Worm (Caenorhabditis elegans) whole organism, L1 larva: ENCODE measurements around the gene T12G3.4.
A peak's percentile ranks its signal among the peaks of the same experiment; 100 is the strongest.

Source experiments
- C04F5.9 ChIP-seq: sonication (generic microtip); optimal IDR thresholded peaks from 2 replicates; lab custom pipeline; 2016; ENCODE audit warnings: missing genetic modification characterization, missing compliant biosample characterization
- C34B4.2 ChIP-seq: sonication (generic microtip); optimal IDR thresholded peaks from 2 replicates; lab custom pipeline; 2017; ENCODE audit warnings: mild to moderate bottlenecking, missing genetic modification characterization, missing compliant biosample characterization
- F16B12.6 ChIP-seq: fragments of 150-350 bp; optimal IDR thresholded peaks from 2 replicates; lab custom pipeline; 2014; ENCODE audit warnings: missing biosample characterization, missing genetic modification characterization
- aha-1 ChIP-seq: fragments of 150-350 bp; optimal IDR thresholded peaks from 2 replicates; lab custom pipeline; 2014; ENCODE audit warnings: missing biosample characterization, missing genetic modification characterization
- alr-1 ChIP-seq: fragments of 200-800 bp; sonication (Bioruptor generic); optimal IDR thresholded peaks from 2 replicates; lab custom pipeline; 2018; ENCODE audit warnings: borderline replicate concordance, mild to moderate bottlenecking, missing genetic modification characterization, missing compliant biosample characterization
- blmp-1 ChIP-seq: fragments of 150-350 bp; optimal IDR thresholded peaks from 2 replicates; lab custom pipeline; 2014; ENCODE audit warnings: missing biosample characterization, missing genetic modification characterization
- ceh-8 ChIP-seq: fragments of 200-800 bp; sonication (Bioruptor generic); optimal IDR thresholded peaks from 2 replicates; lab custom pipeline; 2018; ENCODE audit warnings: mild to moderate bottlenecking, missing genetic modification characterization, moderate library complexity, missing compliant biosample characterization
- dpl-1 ChIP-seq, 3 experiments: fragments of 150-350 bp in 2 of 3; sonication (generic microtip) in 1 of 3; optimal IDR thresholded peaks; 2 replicates each; lab custom pipeline; 2014 to 2017; ENCODE audit warnings: missing biosample characterization in 3 of 3, missing genetic modification characterization in 3 of 3, missing genetic modification reagents in 3 of 3
- dsc-1 ChIP-seq: sonication (generic microtip); optimal IDR thresholded peaks from 2 replicates; lab custom pipeline; 2016; ENCODE audit warnings: mild to moderate bottlenecking, missing genetic modification characterization, missing compliant biosample characterization
- efl-1 ChIP-seq, 4 experiments: fragments of 150-350 bp; optimal IDR thresholded peaks in 3 of 4; peaks in 1 of 4; 1 replicate in 1 of 4; 2 replicates in 3 of 4; lab custom pipeline; 2014; ENCODE audit warnings: missing biosample characterization in 2 of 4, missing genetic modification characterization in 2 of 4, missing genetic modification reagents in 2 of 4
- egl-13 ChIP-seq: sonication (generic microtip); optimal IDR thresholded peaks from 2 replicates; lab custom pipeline; 2016; ENCODE audit warnings: missing genotype, missing genetic modification reagents, missing genetic modification characterization, missing compliant biosample characterization
- elt-3 ChIP-seq, 6 experiments: fragments of 150-350 bp in 1 of 6; sonication (generic microtip); optimal IDR thresholded peaks; 2 replicates each; lab custom pipeline; 2017 to 2018; ENCODE audit warnings: missing biosample characterization in 6 of 6, missing genetic modification characterization in 6 of 6, inconsistent platforms in 1 of 6
- fkh-8 ChIP-seq: sonication (generic microtip); optimal IDR thresholded peaks from 2 replicates; lab custom pipeline; 2016; ENCODE audit warnings: mild to moderate bottlenecking, missing genetic modification characterization, missing compliant biosample characterization
- grh-1 ChIP-seq: fragments of 200-800 bp; sonication (Bioruptor generic); IDR thresholded peaks from 2 replicates; pipeline ENCODE4 v1.3.6; 2022; ENCODE audit warnings: missing genetic modification reagents, missing genetic modification characterization, missing compliant biosample characterization
- hlh-17 ChIP-seq: fragments of 200-800 bp; sonication (Bioruptor generic); optimal IDR thresholded peaks from 2 replicates; lab custom pipeline; 2018; ENCODE audit warnings: missing genetic modification characterization, mild to moderate bottlenecking, missing compliant biosample characterization, moderate library complexity, borderline replicate concordance
- hlh-4 ChIP-seq: sonication (generic microtip); optimal IDR thresholded peaks from 2 replicates; lab custom pipeline; 2016; ENCODE audit warnings: mild to moderate bottlenecking, missing genetic modification characterization, missing compliant biosample characterization
- hpl-2 ChIP-seq: fragments of 150-350 bp; optimal IDR thresholded peaks from 2 replicates; lab custom pipeline; 2014; ENCODE audit warnings: missing biosample characterization, missing genetic modification reagents, missing genetic modification characterization
- isw-1 ChIP-seq: fragments of 200-800 bp; sonication (Bioruptor generic); IDR thresholded peaks from 2 replicates; pipeline ENCODE4 v1.3.6; 2022; ENCODE audit warnings: missing genetic modification characterization, missing compliant biosample characterization
- jun-1 ChIP-seq: fragments of 150-350 bp; optimal IDR thresholded peaks from 2 replicates; lab custom pipeline; 2014; ENCODE audit warnings: missing biosample characterization, missing genetic modification reagents, missing genetic modification characterization
- lin-13 ChIP-seq: fragments of 150-350 bp; optimal IDR thresholded peaks from 2 replicates; lab custom pipeline; 2014; ENCODE audit warnings: missing biosample characterization, missing genetic modification reagents, missing genetic modification characterization
- lin-14 ChIP-seq: fragments of 200-800 bp; sonication (Bioruptor generic); optimal IDR thresholded peaks from 2 replicates; lab custom pipeline; 2018; ENCODE audit warnings: mild to moderate bottlenecking, missing genetic modification characterization, moderate library complexity, missing compliant biosample characterization
- lin-35 ChIP-seq, 2 experiments: fragments of 150-350 bp; optimal IDR thresholded peaks; 2 replicates each; lab custom pipeline; 2014; ENCODE audit warnings: missing biosample characterization in 2 of 2, missing genetic modification characterization in 2 of 2, missing genetic modification reagents in 2 of 2
- lin-39 ChIP-seq: fragments of 150-350 bp; optimal IDR thresholded peaks from 2 replicates; lab custom pipeline; 2014; ENCODE audit warnings: missing biosample characterization, missing genetic modification reagents, missing genetic modification characterization
- lsy-2 ChIP-seq, 2 experiments: fragments of 150-350 bp; optimal IDR thresholded peaks; 2 replicates each; lab custom pipeline; 2014; ENCODE audit warnings: missing biosample characterization in 2 of 2, missing genetic modification characterization in 2 of 2
- mab-9 ChIP-seq: fragments of 200-800 bp; sonication (Bioruptor generic); IDR thresholded peaks from 2 replicates; pipeline ENCODE4 v1.3.6; 2022; ENCODE audit warnings: missing genetic modification reagents, missing genetic modification characterization, missing compliant biosample characterization
- mdl-1 ChIP-seq, 2 experiments: fragments of 150-350 bp; optimal IDR thresholded peaks; 2 replicates each; lab custom pipeline; 2014 to 2017; ENCODE audit warnings: missing biosample characterization in 2 of 2, missing genetic modification characterization in 2 of 2, inconsistent platforms in 1 of 2
- mef-2 ChIP-seq: fragments of 150-350 bp; optimal IDR thresholded peaks from 2 replicates; lab custom pipeline; 2014; ENCODE audit warnings: missing biosample characterization, missing genetic modification characterization
- nhr-12 ChIP-seq: sonication (generic microtip); optimal IDR thresholded peaks from 2 replicates; lab custom pipeline; 2017; ENCODE audit warnings: missing biosample characterization, missing genetic modification characterization
- nhr-19 ChIP-seq: fragments of 200-800 bp; sonication (Bioruptor generic); conservative IDR thresholded peaks from 2 replicates; pipeline ENCODE4 v1.3.6; 2022; ENCODE audit warnings: missing genetic modification characterization, missing compliant biosample characterization
- nhr-20 ChIP-seq: sonication (generic microtip); optimal IDR thresholded peaks from 2 replicates; lab custom pipeline; 2016; ENCODE audit warnings: mild to moderate bottlenecking, missing genetic modification characterization, missing compliant biosample characterization
- nhr-71 ChIP-seq: sonication (generic microtip); optimal IDR thresholded peaks from 2 replicates; lab custom pipeline; 2016; ENCODE audit warnings: mild to moderate bottlenecking, missing genetic modification characterization, moderate library complexity, missing compliant biosample characterization
- nhr-76 ChIP-seq: sonication (generic microtip); optimal IDR thresholded peaks from 2 replicates; lab custom pipeline; 2017; ENCODE audit warnings: missing biosample characterization, missing genetic modification characterization
- nhr-77 ChIP-seq: fragments of 150-350 bp; optimal IDR thresholded peaks from 2 replicates; lab custom pipeline; 2014; ENCODE audit warnings: missing biosample characterization, missing genetic modification characterization
- nhr-84 ChIP-seq: sonication (generic microtip); optimal IDR thresholded peaks from 2 replicates; lab custom pipeline; 2017; ENCODE audit warnings: missing biosample characterization, missing genetic modification characterization
- pag-3 ChIP-seq: sonication (generic microtip); optimal IDR thresholded peaks from 2 replicates; lab custom pipeline; 2017; ENCODE audit warnings: missing genetic modification characterization, mild to moderate bottlenecking, missing compliant biosample characterization, antibody characterized with exemption, borderline replicate concordance; ENCODE audit not compliant: insufficient read depth
- rnt-1 ChIP-seq: sonication (generic microtip); optimal IDR thresholded peaks from 2 replicates; lab custom pipeline; 2016; ENCODE audit warnings: mild to moderate bottlenecking, missing genetic modification characterization, moderate library complexity, missing compliant biosample characterization
- skn-1 ChIP-seq: fragments of 150-350 bp; optimal IDR thresholded peaks from 2 replicates; lab custom pipeline; 2014; ENCODE audit warnings: missing biosample characterization, missing genetic modification characterization
- snu-23 ChIP-seq: sonication (generic microtip); optimal IDR thresholded peaks from 2 replicates; lab custom pipeline; 2016; ENCODE audit warnings: missing genetic modification characterization, missing compliant biosample characterization
- sox-4 ChIP-seq: sonication (generic microtip); optimal IDR thresholded peaks from 2 replicates; lab custom pipeline; 2016; ENCODE audit warnings: missing genetic modification characterization, missing compliant biosample characterization
- swsn-7 ChIP-seq: sonication (generic microtip); optimal IDR thresholded peaks from 2 replicates; lab custom pipeline; 2016; ENCODE audit warnings: missing genetic modification characterization, missing compliant biosample characterization
- tbx-2 ChIP-seq: sonication (generic microtip); optimal IDR thresholded peaks from 2 replicates; lab custom pipeline; 2016; ENCODE audit warnings: missing genetic modification characterization, missing compliant biosample characterization
- xbp-1 ChIP-seq: sonication (generic microtip); optimal IDR thresholded peaks from 2 replicates; lab custom pipeline; 2016; ENCODE audit warnings: missing genetic modification characterization, missing compliant biosample characterization
- zag-1 ChIP-seq: fragments of 150-350 bp; optimal IDR thresholded peaks from 2 replicates; lab custom pipeline; 2014; ENCODE audit warnings: missing biosample characterization, missing genetic modification characterization
- ztf-4 ChIP-seq: fragments of 150-350 bp; optimal IDR thresholded peaks from 2 replicates; lab custom pipeline; 2014; ENCODE audit warnings: missing biosample characterization, missing genetic modification characterization

Gene T12G3.4

DNA sequence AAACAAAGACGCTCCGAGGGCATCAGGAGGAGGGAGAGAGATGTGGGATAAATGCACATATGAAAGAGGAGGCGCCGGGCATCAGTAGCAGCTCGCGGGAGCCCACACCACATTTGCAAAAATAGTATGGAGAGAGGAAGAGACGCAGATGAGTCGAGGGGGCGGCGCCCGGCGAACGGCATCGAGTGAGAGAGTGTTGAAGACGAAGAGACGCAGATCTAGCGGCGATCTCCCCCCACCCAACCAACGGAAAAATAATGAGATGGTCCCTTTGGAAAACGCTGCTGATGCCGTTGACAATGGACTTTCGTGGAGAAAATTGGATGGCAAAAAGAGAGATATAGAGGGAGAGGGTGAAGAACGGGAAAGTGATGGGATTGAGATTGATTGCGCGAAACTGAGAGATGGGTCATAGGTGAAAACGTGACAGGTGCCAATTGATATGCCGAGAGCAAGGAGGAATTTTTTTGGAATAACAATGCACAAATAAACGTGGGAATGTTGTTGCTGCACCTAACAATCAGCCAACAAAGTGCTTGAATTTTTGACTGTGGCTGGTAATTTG lies 35.5 kb upstream of the T12G3.4 start:
- TF ChIP-seq sox-4 (no peak), nhr-12 (tag; lab: Kevin White, UChicago) (no peak), nhr-71 (tag; lab: Kevin White, UChicago) (peak; percentile 81), mef-2 (tag; lab: Kevin White, UChicago) (no peak), pag-3 (tag; lab: Kevin White, UChicago) (peak; percentile 90), lin-14 (peak; percentile 96), lin-39 (peak; percentile 42), ceh-8 (no peak), ztf-4 (no peak), nhr-19 (peak; percentile 44), mdl-1 (tag; optimal IDR thresholded peaks at IDR 0.05; lab: Kevin White, UChicago) (peak in 1 of 2 experiments; percentile 14), nhr-76 (no peak), tbx-2 (tag; lab: Kevin White, UChicago) (peak; percentile 42), dsc-1 (peak; percentile 43), grh-1 (GFP tag; lab: Robert Waterston, UW) (no peak), skn-1 (no peak), snu-23 (peak; percentile 43), alr-1 (no peak), swsn-7 (peak; percentile 27), efl-1 (optimal IDR thresholded peaks at IDR 0.05; lab: Kevin White, UChicago) (peak in 1 of 2 experiments; percentile 3), efl-1 (GFP tag; optimal IDR thresholded peaks at IDR 0.05 in 1 of 2; lab: Kevin White, UChicago) (peak in 1 of 2 experiments; percentile 73), zag-1 (tag; lab: Kevin White, UChicago) (no peak), lin-13 (GFP tag; lab: Kevin White, UChicago) (no peak), nhr-20 (tag; lab: Kevin White, UChicago) (peak; percentile 32), elt-3 (tag; optimal IDR thresholded peaks at IDR 0.05; lab: Kevin White, UChicago) (no peak), egl-13 (no peak), xbp-1 (peak; percentile 25), hlh-17 (GFP tag; lab: Kevin White, UChicago) (no peak), lin-35 (GFP tag; optimal IDR thresholded peaks at IDR 0.05; lab: Kevin White, UChicago) (peak in 1 of 2 experiments; percentile 12), rnt-1 (tag; lab: Kevin White, UChicago) (peak; percentile 77), mab-9 (GFP tag; lab: Robert Waterston, UW) (no peak), lsy-2 (tag; optimal IDR thresholded peaks at IDR 0.05; lab: Kevin White, UChicago) (peak in 1 of 2 experiments; percentile 22)

DNA sequence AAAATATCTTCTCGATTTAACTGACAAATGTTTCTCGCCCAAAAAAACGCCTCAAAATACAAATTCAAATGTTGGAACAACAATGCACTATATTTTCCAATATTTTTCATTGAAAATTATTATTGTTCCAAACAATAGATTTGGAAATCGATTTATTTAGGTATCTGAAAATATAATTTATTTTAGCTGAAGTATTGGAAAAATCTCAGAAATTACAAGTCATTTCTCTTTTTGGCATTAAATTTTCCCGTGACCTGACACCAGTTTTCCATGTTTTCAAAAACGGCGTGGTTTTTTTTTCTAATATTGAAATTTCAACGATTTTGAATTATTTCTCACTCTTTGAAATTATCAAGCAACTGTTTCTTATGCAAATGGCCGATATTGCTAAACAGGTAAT lies 34.9 kb upstream of the T12G3.4 start, which contains the start of gene spe-17:
Gene spe-17 (plus strand): TSS at position 301 of the 400 bp plus-strand sequence.
- TF ChIP-seq aha-1 (tag; lab: Kevin White, UChicago) (no peak), grh-1 (GFP tag; lab: Robert Waterston, UW) (no peak), hlh-4 (tag; lab: Kevin White, UChicago) (no peak), elt-3 (tag; optimal IDR thresholded peaks at IDR 0.05; lab: Kevin White, UChicago) (no peak), nhr-20 (tag; lab: Kevin White, UChicago) (no peak), nhr-19 (no peak), ztf-4 (no peak), hpl-2 (GFP tag; lab: Kevin White, UChicago) (no peak), jun-1 (tag; lab: Kevin White, UChicago) (no peak), nhr-84 (tag; lab: Kevin White, UChicago) (no peak)

DNA sequence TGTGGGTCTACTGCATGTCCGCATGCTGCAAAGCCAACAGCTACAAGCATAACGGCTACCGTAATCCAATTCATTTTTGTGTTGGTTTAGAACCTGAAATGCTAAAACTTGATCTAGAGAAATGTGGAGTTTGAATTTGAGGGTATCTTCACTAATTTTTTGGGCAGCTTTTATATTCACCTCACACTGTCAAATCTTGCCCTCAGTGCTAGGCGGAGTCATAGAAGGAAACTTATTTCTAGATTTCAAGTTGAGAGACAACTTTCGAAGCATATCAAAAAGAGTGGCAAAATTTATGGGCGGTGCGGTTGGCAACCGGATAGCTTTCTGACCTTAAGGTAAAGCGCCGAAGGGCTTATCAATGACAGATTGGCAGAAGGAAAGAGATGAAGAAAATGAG lies 32.5 kb upstream of the T12G3.4 start, which contains the start of gene lips-6:
Gene lips-6 (minus strand): TSS at position 101 of the 400 bp plus-strand sequence.
- TF ChIP-seq ztf-4 (no peak), nhr-12 (tag; lab: Kevin White, UChicago) (no peak), alr-1 (no peak), sox-4 (no peak), C04F5.9 (no peak), isw-1 (GFP tag; lab: Robert Waterston, UW) (no peak), F16B12.6 (no peak), C34B4.2 (no peak), blmp-1 (tag; lab: Kevin White, UChicago) (no peak), nhr-77 (tag; lab: Kevin White, UChicago) (no peak), dpl-1 (GFP tag; optimal IDR thresholded peaks at IDR 0.05; lab: Kevin White, UChicago) (no peak), fkh-8 (tag; lab: Kevin White, UChicago) (no peak)
